Worm (Caenorhabditis elegans) whole organism, early embryonic: ENCODE measurements around the gene F13H8.6.

Experiments used
- B0310.2 ChIP-seq: sonication (generic microtip); optimal IDR thresholded peaks from 2 replicates; lab custom pipeline; 2016; ENCODE audit warnings: mild to moderate bottlenecking, missing genetic modification characterization, missing compliant biosample characterization
- F13C5.2 ChIP-seq: sonication (generic microtip); optimal IDR thresholded peaks from 2 replicates; lab custom pipeline; 2017; ENCODE audit warnings: mild to moderate bottlenecking, missing genetic modification characterization, inconsistent platforms, missing compliant biosample characterization
- aly-1 ChIP-seq: sonication (generic microtip); optimal IDR thresholded peaks from 2 replicates; lab custom pipeline; 2016; ENCODE audit warnings: missing genetic modification characterization, missing compliant biosample characterization
- ama-1 ChIP-seq: fragments of 150-350 bp; optimal IDR thresholded peaks from 2 replicates; lab custom pipeline; 2014
- ceh-13 ChIP-seq: fragments of 200-800 bp; sonication (Bioruptor generic); optimal IDR thresholded peaks from 2 replicates; lab custom pipeline; 2018; ENCODE audit warnings: mild to moderate bottlenecking, missing genetic modification characterization, missing compliant biosample characterization
- ceh-36 ChIP-seq: sonication (generic microtip); optimal IDR thresholded peaks from 2 replicates; lab custom pipeline; 2016; ENCODE audit warnings: missing genetic modification characterization, inconsistent platforms, missing compliant biosample characterization
- ets-7 ChIP-seq: sonication (generic microtip); optimal IDR thresholded peaks from 2 replicates; lab custom pipeline; 2016; ENCODE audit warnings: missing genotype, missing genetic modification characterization, missing compliant biosample characterization
- flt-1 ChIP-seq: fragments of 200-800 bp; sonication (Bioruptor generic); IDR thresholded peaks from 2 replicates; pipeline ENCODE4 v1.3.6; 2022; ENCODE audit warnings: missing genetic modification characterization, missing compliant biosample characterization
- hmbx-1 ChIP-seq: sonication (generic microtip); optimal IDR thresholded peaks from 2 replicates; lab custom pipeline; 2016; ENCODE audit warnings: mild to moderate bottlenecking, missing genetic modification characterization, missing compliant biosample characterization
- hmg-4 ChIP-seq: fragments of 200-800 bp; sonication (Bioruptor generic); optimal IDR thresholded peaks from 2 replicates; lab custom pipeline; 2018; ENCODE audit warnings: mild to moderate bottlenecking, missing genetic modification characterization, missing compliant biosample characterization
- hnd-1 ChIP-seq: sonication (generic microtip); optimal IDR thresholded peaks from 2 replicates; lab custom pipeline; 2016; ENCODE audit warnings: missing genetic modification characterization, missing compliant biosample characterization
- pes-1 ChIP-seq: fragments of 200-800 bp; sonication (Bioruptor generic); IDR thresholded peaks from 2 replicates; pipeline ENCODE4 v1.3.6; 2022; ENCODE audit warnings: missing genetic modification reagents, missing genetic modification characterization, missing compliant biosample characterization
- scrt-1 ChIP-seq: fragments of 200-800 bp; sonication (Bioruptor generic); IDR thresholded peaks from 2 replicates; pipeline ENCODE4 v1.3.6; 2022; ENCODE audit warnings: missing genetic modification characterization, missing compliant biosample characterization
- sea-1 ChIP-seq: fragments of 200-800 bp; sonication (Bioruptor generic); conservative IDR thresholded peaks from 2 replicates; pipeline ENCODE4 v1.3.6; 2022; ENCODE audit warnings: missing genetic modification characterization, missing compliant biosample characterization
- tbx-11 ChIP-seq: fragments of 200-800 bp; sonication (Bioruptor generic); IDR thresholded peaks from 2 replicates; pipeline ENCODE4 v1.3.6; 2022; ENCODE audit warnings: missing genetic modification characterization, missing compliant biosample characterization
- tbx-37 ChIP-seq: fragments of 200-800 bp; sonication (Bioruptor generic); conservative IDR thresholded peaks from 2 replicates; pipeline ENCODE4 v1.3.6; 2022; ENCODE audit warnings: missing genetic modification reagents, missing genetic modification characterization, missing compliant biosample characterization
- tra-4 ChIP-seq: sonication (generic microtip); optimal IDR thresholded peaks from 2 replicates; lab custom pipeline; 2017; ENCODE audit warnings: missing genetic modification characterization, missing compliant biosample characterization

Gene F13H8.6

ce11 chrII:6306125-6306524 lies 19.4 kb upstream of the F13H8.6 start, which contains the start of gene C29F5.8:
C29F5.8 (plus strand) TSS chrII:6306425.
- TF ChIP-seq sea-1 (no peak), tbx-37 (GFP tag; lab: Robert Waterston, UW) (no peak), hmg-4 (GFP tag; lab: Kevin White, UChicago) (no peak), scrt-1 (GFP tag; lab: Robert Waterston, UW) (no peak), aly-1 (no peak), pes-1 (no peak), ama-1 (no peak), flt-1 (no peak), tbx-11 (GFP tag; lab: Robert Waterston, UW) (no peak), tra-4 (tag; lab: Kevin White, UChicago) (no peak), hnd-1 (tag; lab: Kevin White, UChicago) (no peak), ceh-13 (GFP tag; lab: Kevin White, UChicago) (no peak), ceh-36 (no peak), B0310.2 (tag; lab: Kevin White, UChicago) (no peak), F13C5.2 (tag; lab: Kevin White, UChicago) (no peak)

ce11 chrII:6303209-6303740 lies 16.5 kb upstream of the F13H8.6 start, which contains the start of gene C29F5.1:
C29F5.1 (plus strand) TSS chrII:6303525.
- TF ChIP-seq aly-1 (no peak), ama-1 (no peak), ceh-13 (GFP tag; lab: Kevin White, UChicago) (no peak), pes-1 (no peak), tra-4 (tag; lab: Kevin White, UChicago) (no peak), hmg-4 (GFP tag; lab: Kevin White, UChicago) (no peak), flt-1 (no peak), B0310.2 (tag; lab: Kevin White, UChicago) (no peak), hmbx-1 (tag; lab: Kevin White, UChicago) (no peak), ceh-36 (no peak), sea-1 (no peak), hnd-1 (tag; lab: Kevin White, UChicago) (no peak), scrt-1 (GFP tag; lab: Robert Waterston, UW) (no peak), tbx-11 (GFP tag; lab: Robert Waterston, UW) (no peak)

- TF ChIP-seq hmg-4 (GFP tag; lab: Kevin White, UChicago) = no peak
- no peak for TF ChIP-seq flt-1
- no peak for TF ChIP-seq ama-1
- TF ChIP-seq tra-4 (tag; lab: Kevin White, UChicago) = no peak
- TF ChIP-seq pes-1 = no peak
- no peak for TF ChIP-seq hmbx-1 (tag; lab: Kevin White, UChicago)
- no peak for TF ChIP-seq B0310.2 (tag; lab: Kevin White, UChicago)
- TF ChIP-seq scrt-1 (GFP tag; lab: Robert Waterston, UW) = no peak
- TF ChIP-seq ceh-36 = no peak
- TF ChIP-seq ets-7 = no peak
- no peak for TF ChIP-seq ceh-13 (GFP tag; lab: Kevin White, UChicago)
- no peak for TF ChIP-seq sea-1
- no peak for TF ChIP-seq hnd-1 (tag; lab: Kevin White, UChicago)
- no peak for TF ChIP-seq aly-1
- no peak for TF ChIP-seq tbx-11 (GFP tag; lab: Robert Waterston, UW)
- no peak for TF ChIP-seq F13C5.2 (tag; lab: Kevin White, UChicago)
- TF ChIP-seq tbx-37 (GFP tag; lab: Robert Waterston, UW) = no peak
Measured at ce11 chrII:6294261-6294660, 7.5 kb upstream of the F13H8.6 start, which contains the start of gene mps-1. mps-1 (minus strand) TSS chrII:6294361.

- TF ChIP-seq hmbx-1 (tag; lab: Kevin White, UChicago) = no peak
- TF ChIP-seq scrt-1 (GFP tag; lab: Robert Waterston, UW) = no peak
- no peak for TF ChIP-seq hnd-1 (tag; lab: Kevin White, UChicago)
- no peak for TF ChIP-seq sea-1
Measured at ce11 chrII:6292527-6292926, 5.8 kb upstream of the F13H8.6 start, which contains the start of gene nyn-3. nyn-3 (minus strand) TSS chrII:6292627.

ce11 chrII:6290047-6290582 lies 3.4 kb upstream of the F13H8.6 start, which contains the start of gene upb-1:
upb-1 (minus strand) TSS chrII:6290097.
- TF ChIP-seq tra-4 (tag; lab: Kevin White, UChicago) = no peak
- TF ChIP-seq sea-1 = no peak
- no peak for TF ChIP-seq hnd-1 (tag; lab: Kevin White, UChicago)
- no peak for TF ChIP-seq hmbx-1 (tag; lab: Kevin White, UChicago)
- TF ChIP-seq hmg-4 (GFP tag; lab: Kevin White, UChicago) = no peak
- no peak for TF ChIP-seq pes-1
- TF ChIP-seq scrt-1 (GFP tag; lab: Robert Waterston, UW) = no peak
- TF ChIP-seq F13C5.2 (tag; lab: Kevin White, UChicago) = no peak
- no peak for TF ChIP-seq ets-7
- TF ChIP-seq aly-1 = no peak
- no peak for TF ChIP-seq tbx-37 (GFP tag; lab: Robert Waterston, UW)
- TF ChIP-seq ceh-13 (GFP tag; lab: Kevin White, UChicago) = no peak
- no peak for TF ChIP-seq B0310.2 (tag; lab: Kevin White, UChicago)
- TF ChIP-seq flt-1 = no peak
- no peak for TF ChIP-seq ama-1
- TF ChIP-seq tbx-11 (GFP tag; lab: Robert Waterston, UW) = no peak
- TF ChIP-seq ceh-36 = no peak

ce11 chrII:6288104-6288503 lies 1.3 kb upstream of the F13H8.6 start:
- TF ChIP-seq scrt-1 (GFP tag; lab: Robert Waterston, UW) = no peak
- no peak for TF ChIP-seq tra-4 (tag; lab: Kevin White, UChicago)
- no peak for TF ChIP-seq ceh-13 (GFP tag; lab: Kevin White, UChicago)
- no peak for TF ChIP-seq flt-1
- no peak for TF ChIP-seq pes-1
- TF ChIP-seq tbx-11 (GFP tag; lab: Robert Waterston, UW) = no peak
- no peak for TF ChIP-seq ama-1
- no peak for TF ChIP-seq aly-1
- TF ChIP-seq B0310.2 (tag; lab: Kevin White, UChicago) = no peak
- TF ChIP-seq hmg-4 (GFP tag; lab: Kevin White, UChicago) = no peak
- TF ChIP-seq tbx-37 (GFP tag; lab: Robert Waterston, UW) = no peak
- no peak for TF ChIP-seq ets-7
- no peak for TF ChIP-seq ceh-36
- TF ChIP-seq hnd-1 (tag; lab: Kevin White, UChicago) = no peak
- TF ChIP-seq F13C5.2 (tag; lab: Kevin White, UChicago) = no peak
- no peak for TF ChIP-seq hmbx-1 (tag; lab: Kevin White, UChicago)
- no peak for TF ChIP-seq sea-1

ce11 chrII:6283074-6283473 lies 3.7 kb downstream of the F13H8.6 start, which contains the start of gene F13H8.1:
F13H8.1 (plus strand) TSS chrII:6283384.
- TF ChIP-seq tbx-37 (GFP tag; lab: Robert Waterston, UW) (no peak), F13C5.2 (tag; lab: Kevin White, UChicago) (no peak), ets-7 (no peak), ama-1 (no peak), hnd-1 (tag; lab: Kevin White, UChicago) (no peak), pes-1 (no peak), ceh-36 (no peak), tbx-11 (GFP tag; lab: Robert Waterston, UW) (no peak), aly-1 (no peak), tra-4 (tag; lab: Kevin White, UChicago) (no peak), ceh-13 (GFP tag; lab: Kevin White, UChicago) (no peak), B0310.2 (tag; lab: Kevin White, UChicago) (no peak), sea-1 (no peak), flt-1 (no peak), scrt-1 (GFP tag; lab: Robert Waterston, UW) (no peak), hmg-4 (GFP tag; lab: Kevin White, UChicago) (no peak), hmbx-1 (tag; lab: Kevin White, UChicago) (no peak)
